Fruit fly (Drosophila melanogaster): ENCODE data around the gene CG16888.

Gene CG16888

DNA sequence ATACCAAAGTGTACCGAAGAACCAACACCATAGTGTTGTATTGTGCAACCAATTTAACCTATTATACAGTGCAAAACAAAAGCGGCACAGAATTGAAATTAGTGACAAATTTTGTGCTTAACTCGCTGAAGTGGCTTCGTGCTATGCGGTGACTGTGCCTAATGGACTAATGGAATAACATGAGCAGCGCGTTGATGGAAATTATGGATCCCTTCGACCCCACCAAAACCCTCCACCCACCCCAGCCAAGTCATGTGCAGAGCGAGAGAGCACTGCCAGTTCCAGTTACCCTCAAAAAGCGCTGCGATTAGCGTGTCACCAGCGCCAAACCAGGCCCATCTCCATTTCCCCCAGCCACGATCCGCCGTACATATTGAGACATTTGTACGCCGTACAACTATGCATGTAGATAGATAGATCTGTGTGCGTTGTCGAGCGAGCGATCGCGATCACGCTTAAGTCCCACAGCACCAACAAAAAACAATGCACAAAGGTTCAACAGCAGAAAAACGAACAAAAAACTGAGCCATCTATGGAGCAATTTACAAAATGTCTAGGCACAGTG, 10.9 kb downstream of the CG16888 start:
- TF ChIP-seq CG8478 (optimal IDR thresholded peaks at IDR 0.05) (no peak), CTCF (optimal IDR thresholded peaks at IDR 0.05) (no peak)

DNA sequence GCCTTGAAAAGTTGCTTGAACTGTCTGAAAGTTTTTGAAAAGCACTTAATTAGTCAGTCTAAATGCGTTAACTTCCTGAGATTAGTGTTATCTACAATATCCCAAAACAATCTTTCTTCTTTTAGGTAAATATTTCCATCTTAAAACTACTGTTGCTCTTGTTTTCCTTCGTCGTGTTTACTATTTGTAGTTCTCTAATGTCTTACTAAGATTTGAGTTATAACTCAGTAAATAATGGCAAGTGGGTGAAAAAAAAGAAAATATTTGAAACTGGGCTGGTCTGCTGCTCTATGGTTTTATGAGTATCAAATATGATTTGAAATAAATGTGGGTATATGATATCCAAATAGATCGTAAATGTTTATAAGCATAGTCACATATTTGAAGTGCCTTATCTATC, 11.9 kb downstream of the CG16888 start:
- TF ChIP-seq CG8478 (optimal IDR thresholded peaks at IDR 0.05) (no peak), CTCF (optimal IDR thresholded peaks at IDR 0.05) (no peak)

DNA sequence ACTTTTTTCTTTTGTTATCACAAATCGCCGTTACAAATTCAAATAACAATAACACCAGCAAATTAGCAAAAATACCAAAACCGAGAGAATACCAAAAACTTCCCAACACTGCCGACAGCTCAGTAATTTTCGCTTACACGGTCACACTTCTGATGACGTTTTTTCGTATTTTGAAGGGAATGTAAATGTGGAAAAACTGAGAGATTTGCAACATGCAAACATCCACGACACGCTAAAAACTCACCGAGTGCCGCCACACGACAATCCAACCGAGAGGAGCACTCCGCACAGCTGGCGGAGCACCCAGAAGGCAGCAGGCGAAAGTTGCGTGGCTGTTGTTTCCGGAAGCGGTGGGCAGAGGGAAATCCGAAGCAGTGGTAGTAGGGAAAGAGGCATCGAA, 19.7 kb downstream of the CG16888 start, which contains the start of gene Sec71:
Gene Sec71, plus strand, starts transcription at position 117 of the 400 bp plus-strand sequence.
- TF ChIP-seq CG8478 (optimal IDR thresholded peaks at IDR 0.05) (no peak), CTCF (optimal IDR thresholded peaks at IDR 0.05) (no peak)

DNA sequence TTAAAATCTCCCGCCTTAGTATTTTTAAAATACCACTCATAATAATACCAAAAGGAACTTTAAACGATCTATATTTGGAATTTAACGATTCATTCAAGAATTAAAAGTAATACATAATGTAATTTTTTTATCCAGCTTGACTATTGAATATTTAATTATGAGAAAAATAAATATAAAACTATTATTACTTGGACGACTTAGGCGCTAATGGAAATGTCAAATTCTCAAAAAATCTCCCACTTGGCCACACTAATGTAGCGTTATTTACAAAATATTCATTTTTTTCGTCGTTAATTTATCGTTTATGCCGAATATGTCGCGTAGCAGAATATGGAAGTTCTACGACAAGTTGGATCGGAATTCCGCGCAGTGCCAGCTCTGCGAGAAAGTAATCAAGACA, 22.3 kb downstream of the CG16888 start, which contains the start of gene CG16863:
Gene CG16863, plus strand, starts transcription at position 245 of the 400 bp plus-strand sequence.
- TF ChIP-seq CTCF (optimal IDR thresholded peaks at IDR 0.05) (no peak), CG8478 (optimal IDR thresholded peaks at IDR 0.05) (no peak)

DNA sequence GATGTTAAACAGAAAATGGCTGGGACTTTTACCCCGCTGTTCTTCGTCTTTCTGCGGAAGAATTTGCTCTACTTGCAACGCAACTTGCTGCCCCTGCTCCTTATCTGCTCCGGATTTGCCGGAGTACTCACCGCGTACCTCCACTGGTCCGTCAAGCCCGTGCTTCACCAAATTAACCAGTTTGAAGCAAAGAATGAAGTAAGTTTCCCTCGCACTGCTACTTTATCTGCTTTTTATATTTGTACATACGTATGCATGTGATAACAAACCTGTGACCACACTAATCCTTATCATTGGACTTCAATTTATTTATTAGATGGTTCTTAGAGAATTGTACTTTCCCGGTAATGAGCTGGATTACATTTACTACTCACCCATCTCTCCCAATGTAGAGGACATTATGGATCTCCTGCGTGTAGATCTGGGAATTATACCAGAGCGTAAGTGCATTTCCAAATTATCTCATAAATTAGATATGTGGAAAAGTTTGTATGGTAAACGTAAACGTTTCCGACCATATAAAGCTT, 28.8 kb downstream of the CG16888 start, which contains the start of gene CG16890:
Gene CG16890, minus strand, starts transcription at position 184 of the 527 bp plus-strand sequence.
- TF ChIP-seq CTCF (optimal IDR thresholded peaks at IDR 0.05): no peak
- TF ChIP-seq CG8478 (optimal IDR thresholded peaks at IDR 0.05): no peak

DNA sequence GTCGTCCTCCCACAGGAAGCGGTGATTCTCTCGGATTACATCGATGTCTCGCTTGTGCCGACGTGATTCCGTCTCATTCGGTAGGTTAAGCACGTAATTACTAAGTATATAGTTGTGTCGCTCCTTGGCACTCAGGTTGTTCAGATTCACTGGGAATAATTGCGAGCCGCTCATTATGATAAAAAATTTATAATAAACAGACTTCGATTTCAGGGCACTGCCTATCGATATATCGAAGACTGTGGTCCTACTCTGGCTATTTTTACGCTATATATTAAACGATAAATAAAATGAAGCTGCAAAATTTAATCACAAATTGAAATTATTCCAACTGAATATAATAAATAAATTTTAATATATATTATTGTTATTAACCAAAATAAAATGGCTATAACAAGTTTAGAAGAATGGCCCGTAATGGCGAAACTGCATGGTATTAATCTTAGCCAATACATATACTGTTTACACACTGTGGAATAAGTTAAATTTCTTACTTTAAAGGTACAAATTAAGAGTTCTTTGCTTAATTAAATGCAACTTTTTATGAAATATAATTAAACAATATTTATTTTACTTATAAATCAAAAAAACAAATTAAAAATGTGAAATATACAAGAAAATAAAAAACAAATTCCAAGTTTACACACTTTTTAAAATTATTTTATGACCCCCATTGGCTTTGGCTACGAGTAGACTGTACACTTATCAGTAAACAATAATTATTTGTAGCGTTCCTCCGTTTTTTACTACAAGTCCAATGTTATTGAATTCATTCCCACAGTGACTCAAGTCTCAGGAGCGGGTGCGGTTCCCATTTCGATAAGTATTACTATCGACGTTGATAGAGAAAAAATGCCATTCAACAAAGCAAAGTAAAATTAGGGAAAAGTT, 29.5 kb downstream of the CG16888 start, which contains the start of gene Eato:
Gene Eato, plus strand, starts transcription at position 821 of the 891 bp plus-strand sequence.
- TF ChIP-seq CTCF (optimal IDR thresholded peaks at IDR 0.05) (no peak), CG8478 (optimal IDR thresholded peaks at IDR 0.05) (no peak)

DNA sequence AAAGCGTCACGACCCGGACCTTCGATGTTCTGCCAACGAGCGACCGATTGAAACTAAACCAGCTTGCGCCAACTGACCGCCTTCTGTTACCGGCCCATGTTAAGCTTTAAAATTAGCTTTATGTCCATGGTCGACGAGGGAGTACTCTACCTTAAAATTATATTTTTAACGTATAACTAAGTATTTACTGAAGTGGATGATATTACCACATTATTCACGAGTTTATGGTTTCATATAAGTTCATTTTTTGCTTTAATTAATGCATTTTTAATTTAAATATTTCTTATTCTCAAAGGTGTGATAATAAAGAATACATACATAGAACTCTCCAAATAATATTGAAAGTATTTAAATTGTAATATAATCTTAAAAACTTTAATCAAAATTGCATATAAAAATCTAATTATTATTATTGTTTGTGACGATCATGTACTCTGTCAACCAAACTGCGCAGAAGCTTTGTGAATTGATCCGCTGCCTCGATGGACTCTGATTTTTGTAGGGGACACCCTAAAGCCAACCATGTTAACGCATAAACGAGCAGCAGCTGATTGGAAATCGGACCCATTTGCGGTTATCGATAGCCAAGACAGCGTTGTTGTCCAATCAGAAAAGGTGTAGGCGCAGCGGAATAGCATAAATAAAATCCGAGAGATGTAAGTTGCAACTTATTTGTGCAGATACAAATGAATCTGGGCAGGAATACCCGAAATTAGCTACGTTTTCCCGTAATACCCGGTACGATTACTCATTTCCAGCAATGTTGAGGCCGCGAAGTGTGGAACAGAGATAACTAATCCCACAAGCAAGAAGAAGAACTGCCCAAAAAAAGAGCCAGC, 32.7 kb downstream of the CG16888 start, which contains the start of the genes CG9008 and p38b:
Gene CG9008, minus strand, starts transcription at position 57 of the 839 bp plus-strand sequence.
Gene p38b, plus strand, starts transcription at position 581 of the 839 bp plus-strand sequence.
- TF ChIP-seq CG8478 (optimal IDR thresholded peaks at IDR 0.05): no peak
- peak in 1 of 2 experiments; percentile 15 for TF ChIP-seq CTCF (optimal IDR thresholded peaks at IDR 0.05)

DNA sequence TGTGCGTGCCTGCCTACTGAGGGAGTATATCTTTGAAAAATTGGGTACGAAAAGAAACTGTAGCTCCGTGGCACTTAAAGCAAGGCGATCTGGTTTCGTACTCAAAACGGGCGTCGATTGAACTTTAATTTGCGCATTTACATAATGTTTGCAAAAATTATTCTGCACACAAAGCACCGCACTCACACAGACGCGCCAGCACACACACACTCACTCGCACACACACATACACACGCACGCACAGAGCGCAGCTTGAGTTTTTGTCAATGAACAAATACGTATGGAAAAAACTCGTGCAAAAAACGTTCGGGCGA, 33.3 kb downstream of the CG16888 start:
- TF ChIP-seq CG8478 (optimal IDR thresholded peaks at IDR 0.05) (no peak), CTCF (optimal IDR thresholded peaks at IDR 0.05) (no peak)

DNA sequence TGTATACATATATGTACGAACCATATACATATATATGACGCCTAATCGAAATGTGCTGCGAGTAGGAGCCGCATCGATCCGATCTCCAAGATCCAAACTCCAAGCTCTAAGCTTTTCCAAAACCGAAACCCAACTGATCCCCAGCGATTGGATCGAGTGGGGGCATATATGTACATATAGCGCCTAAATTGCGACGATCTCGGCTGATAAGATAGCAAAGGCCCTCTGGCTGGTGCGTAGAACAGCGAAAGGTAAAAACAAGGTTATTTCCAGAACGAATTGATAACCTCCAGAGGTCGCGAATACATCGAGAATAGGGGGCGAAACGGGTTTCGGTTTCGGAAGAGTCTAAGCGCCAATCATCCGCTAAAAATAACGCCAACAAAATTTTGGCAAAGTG, 33.9 kb downstream of the CG16888 start:
- TF ChIP-seq CG8478 (optimal IDR thresholded peaks at IDR 0.05) (no peak), CTCF (optimal IDR thresholded peaks at IDR 0.05) (no peak)

DNA sequence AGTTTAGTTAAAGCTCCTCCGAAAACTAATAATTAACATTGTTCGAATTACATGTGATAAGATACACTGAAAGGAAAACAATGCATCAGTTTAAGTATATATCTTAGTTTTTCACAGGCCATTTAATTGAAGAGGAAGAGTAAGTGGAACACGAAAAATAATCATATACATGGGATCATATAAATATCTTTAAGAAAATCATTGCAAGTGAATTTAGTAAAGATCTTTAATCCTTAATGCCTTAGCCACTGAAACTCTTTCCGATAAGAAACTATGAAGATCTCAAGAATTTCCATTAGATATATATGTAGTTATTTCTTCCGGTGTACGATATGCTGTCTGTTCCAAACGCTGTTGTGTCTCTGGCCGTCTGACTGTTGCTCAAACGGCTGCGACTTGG, 34.4 kb downstream of the CG16888 start:
- no peak for TF ChIP-seq CTCF (optimal IDR thresholded peaks at IDR 0.05)
- no peak for TF ChIP-seq CG8478 (optimal IDR thresholded peaks at IDR 0.05)

DNA sequence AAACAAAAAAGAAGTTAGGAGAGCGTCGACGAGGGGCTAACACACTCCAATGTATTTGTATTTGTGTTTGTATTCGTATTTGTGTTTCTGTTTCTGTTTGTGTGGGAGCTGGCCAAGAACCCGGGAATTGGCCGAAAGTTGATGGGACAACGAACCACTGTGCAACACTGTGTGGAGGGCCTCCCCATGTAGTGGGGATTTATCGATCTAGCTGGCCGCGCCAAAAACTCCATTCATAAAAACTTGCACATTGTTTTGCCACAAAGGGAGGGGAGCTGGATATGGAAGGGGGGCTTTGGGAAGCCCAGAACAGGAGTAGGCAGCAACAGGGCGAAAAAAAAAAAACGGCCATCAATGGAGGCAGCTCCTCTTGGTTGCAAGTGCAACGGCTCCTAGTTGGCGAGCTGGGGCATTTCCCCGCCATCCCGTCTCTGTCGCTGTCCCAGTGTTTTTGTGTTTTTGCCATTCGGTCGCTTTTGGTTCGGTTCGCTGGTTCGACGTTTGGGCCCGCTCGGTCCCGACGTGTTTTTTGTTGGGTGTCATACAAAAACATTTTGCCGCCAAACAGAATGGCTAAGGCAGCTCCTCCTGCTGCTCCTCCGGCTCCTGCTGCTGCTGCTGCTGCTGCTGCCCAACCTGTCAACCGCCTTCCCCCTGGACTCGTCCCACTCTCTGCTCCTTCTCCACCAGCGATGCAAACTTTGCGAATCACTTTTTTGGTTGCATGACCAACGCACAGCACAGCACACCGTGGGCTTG, 35.9 kb downstream of the CG16888 start:
- TF ChIP-seq CTCF (optimal IDR thresholded peaks at IDR 0.05) (no peak), CG8478 (optimal IDR thresholded peaks at IDR 0.05) (no peak)

DNA sequence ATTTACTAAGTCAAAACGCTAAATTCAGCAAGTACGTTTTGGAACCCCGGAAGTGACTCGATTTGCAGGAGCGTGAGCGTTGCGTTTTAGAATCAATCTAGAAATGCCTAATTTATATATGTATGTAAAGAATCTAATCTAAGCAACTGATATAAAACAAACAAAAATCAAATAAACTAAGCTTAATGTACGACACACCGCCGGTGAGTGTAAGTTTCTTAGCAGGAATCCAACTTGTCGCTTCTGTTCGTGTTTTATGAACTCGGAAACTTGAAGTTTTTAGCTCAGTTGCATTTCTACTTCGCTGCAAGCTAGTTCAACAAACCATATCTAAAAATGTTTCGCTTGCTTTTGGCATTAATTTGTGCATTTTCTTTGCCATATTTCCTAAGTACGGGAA, 39.4 kb downstream of the CG16888 start, which contains the start of gene CG43376:
Gene CG43376, plus strand, starts transcription at position 301 of the 400 bp plus-strand sequence.
- TF ChIP-seq CTCF (optimal IDR thresholded peaks at IDR 0.05): no peak
- TF ChIP-seq CG8478 (optimal IDR thresholded peaks at IDR 0.05): no peak

DNA sequence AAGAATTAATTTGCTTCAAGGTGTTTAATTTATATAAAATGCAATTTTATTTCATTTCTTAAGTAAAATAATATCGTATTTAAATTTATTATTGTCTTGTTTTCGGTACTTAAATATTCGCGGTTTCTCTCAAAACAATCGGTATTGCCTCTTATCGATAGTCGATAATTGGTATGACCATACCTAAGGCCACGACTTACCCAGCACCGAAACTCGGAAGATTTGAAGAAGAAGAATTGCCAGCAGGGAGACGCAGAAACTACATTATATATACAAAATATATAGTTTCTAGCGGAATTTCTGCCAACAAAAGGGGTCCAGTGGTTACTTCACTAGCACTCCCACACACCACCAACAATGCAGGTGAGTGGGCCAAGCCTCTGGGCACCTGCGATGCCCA, 42.2 kb downstream of the CG16888 start:
- TF ChIP-seq CTCF (optimal IDR thresholded peaks at IDR 0.05): no peak
- no peak for TF ChIP-seq CG8478 (optimal IDR thresholded peaks at IDR 0.05)

DNA sequence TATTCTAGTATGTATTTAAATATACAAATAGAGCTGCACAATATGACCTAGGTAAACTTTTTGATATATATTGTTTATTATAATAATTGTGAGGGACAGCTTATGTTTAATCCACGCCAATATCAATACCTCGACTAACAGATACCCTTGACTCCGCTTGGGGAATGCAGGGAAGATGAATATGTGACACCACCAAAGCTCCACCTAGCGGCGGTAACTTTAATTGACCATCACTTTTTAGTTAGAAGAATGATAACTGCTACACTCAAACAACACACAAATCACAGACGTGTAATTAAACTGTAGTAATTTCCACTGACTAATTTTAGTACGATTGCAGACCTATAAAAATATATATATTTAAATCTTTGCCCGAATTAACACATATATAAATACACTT, 49.9 kb downstream of the CG16888 start:
- no peak for TF ChIP-seq CG8478 (optimal IDR thresholded peaks at IDR 0.05)
- peak in 1 of 2 experiments; percentile 55 for TF ChIP-seq CTCF (optimal IDR thresholded peaks at IDR 0.05)
